Worm (Caenorhabditis elegans) whole organism, L4 larva: ENCODE results near the gene ZK546.2.
"Not testable (repeated sequence)": the region's sequence is repeated elsewhere in the genome, so short reads cannot be mapped to it uniquely, and the experiment has no call there.

Experiments used
- Y48G9A.11 ChIP-seq: fragments of 200-800 bp; sonication (Bioruptor generic); IDR thresholded peaks from 2 replicates; pipeline ENCODE4 v1.3.6; 2022; ENCODE audit warnings: missing genetic modification reagents, missing genetic modification characterization, missing compliant biosample characterization
- arid-1 ChIP-seq: fragments of 200-800 bp; sonication (Bioruptor generic); conservative IDR thresholded peaks from 2 replicates; pipeline ENCODE4 v1.3.6; 2022; ENCODE audit warnings: missing genetic modification reagents, missing genetic modification characterization, missing compliant biosample characterization
- ceh-28 ChIP-seq: fragments of 150-350 bp; optimal IDR thresholded peaks from 2 replicates; lab custom pipeline; 2014; ENCODE audit warnings: missing biosample characterization, missing genetic modification reagents, missing genetic modification characterization
- lsy-2 ChIP-seq, 2 experiments: fragments of 150-350 bp in 1 of 2; sonication (generic microtip) in 1 of 2; optimal IDR thresholded peaks; 2 replicates each; lab custom pipeline; 2014 to 2017; ENCODE audit warnings: missing biosample characterization in 2 of 2, missing genetic modification characterization in 2 of 2
- nhr-237 ChIP-seq: sonication (generic microtip); optimal IDR thresholded peaks from 2 replicates; lab custom pipeline; 2017; ENCODE audit warnings: missing biosample characterization, missing genetic modification characterization
- nhr-25 ChIP-seq: sonication (generic microtip); optimal IDR thresholded peaks from 2 replicates; lab custom pipeline; 2017; ENCODE audit warnings: missing genetic modification characterization, mild to moderate bottlenecking, missing compliant biosample characterization, antibody characterized with exemption, moderate library complexity, borderline replicate concordance; ENCODE audit not compliant: insufficient read depth
- pqm-1 ChIP-seq: sonication (generic microtip); optimal IDR thresholded peaks from 2 replicates; lab custom pipeline; 2017; ENCODE audit warnings: missing biosample characterization, missing genetic modification characterization

DNA sequence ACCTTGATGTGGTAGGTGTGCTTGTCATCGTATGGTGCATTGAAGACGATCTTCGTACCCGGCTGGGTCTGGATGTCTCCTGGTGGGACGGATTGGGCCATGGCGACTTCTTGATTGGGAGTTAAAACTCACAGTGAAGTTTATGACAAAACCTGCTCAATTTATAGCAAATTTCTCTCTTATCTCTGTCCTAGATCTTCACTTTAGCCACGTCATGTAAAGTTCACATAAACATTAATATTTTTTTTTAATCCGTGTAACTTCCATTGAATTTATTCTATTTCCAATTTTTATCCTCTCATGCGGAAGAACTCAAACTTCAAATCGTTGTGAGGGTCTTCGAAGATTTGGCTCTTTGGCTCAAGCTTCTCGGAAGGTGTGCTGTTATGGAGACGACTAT, 29.4 kb upstream of the ZK546.2 start, which contains the start of gene msp-31:
- not testable (repeated sequence) for TF ChIP-seq arid-1 (GFP tag; lab: Robert Waterston, UW); Y48G9A.11 (GFP tag; lab: Robert Waterston, UW); lsy-2 (tag; optimal IDR thresholded peaks at IDR 0.05; lab: Kevin White, UChicago); nhr-25; nhr-237 (tag; lab: Kevin White, UChicago); pqm-1 (tag; lab: Kevin White, UChicago); ceh-28 (tag; lab: Kevin White, UChicago)
